Worm (Caenorhabditis elegans) whole organism, L4 larva: ENCODE measurements around the gene Y54F10AM.11.

ENCODE experiments used
- F37D6.2 ChIP-seq: sonication (generic microtip); optimal IDR thresholded peaks from 2 replicates; lab custom pipeline; 2016; ENCODE audit warnings: mild to moderate bottlenecking, missing genetic modification characterization, missing compliant biosample characterization
- F49E8.2 ChIP-seq: sonication (generic microtip); optimal IDR thresholded peaks from 2 replicates; lab custom pipeline; 2016; ENCODE audit warnings: missing compliant biosample characterization, mild to moderate bottlenecking, missing genetic modification characterization, borderline replicate concordance
- T26A8.4 ChIP-seq: fragments of 200-800 bp; sonication (Bioruptor generic); IDR thresholded peaks from 2 replicates; pipeline ENCODE4 v1.3.6; 2022; ENCODE audit warnings: missing genetic modification characterization, missing compliant biosample characterization
- ZK546.5 ChIP-seq, 2 experiments: sonication (generic microtip); optimal IDR thresholded peaks; 2 replicates each; lab custom pipeline; 2017; ENCODE audit warnings: missing biosample characterization in 2 of 2, missing genetic modification characterization in 2 of 2
- aha-1 ChIP-seq: fragments of 150-350 bp; peaks from one replicate; lab custom pipeline; 2014; ENCODE audit warnings: missing biosample characterization, missing genetic modification characterization
- aly-2 ChIP-seq: sonication (generic microtip); optimal IDR thresholded peaks from 2 replicates; lab custom pipeline; 2018; ENCODE audit warnings: missing biosample characterization, missing genetic modification characterization
- arid-1 ChIP-seq: fragments of 200-800 bp; sonication (Bioruptor generic); conservative IDR thresholded peaks from 2 replicates; pipeline ENCODE4 v1.3.6; 2022; ENCODE audit warnings: missing genetic modification reagents, missing genetic modification characterization, missing compliant biosample characterization
- ceh-82 ChIP-seq: sonication (generic microtip); optimal IDR thresholded peaks from 2 replicates; lab custom pipeline; 2017; ENCODE audit warnings: missing biosample characterization, missing genetic modification characterization
- ces-1 ChIP-seq: fragments of 150-350 bp; sonication (generic microtip); optimal IDR thresholded peaks from 4 replicates; lab custom pipeline; 2014; ENCODE audit warnings: missing biosample characterization, missing genetic modification reagents, missing genetic modification characterization
- cey-2 ChIP-seq: sonication (generic microtip); optimal IDR thresholded peaks from 3 replicates; lab custom pipeline; 2017; ENCODE audit warnings: missing genetic modification characterization, mild to moderate bottlenecking, missing compliant biosample characterization, antibody characterized with exemption, borderline replicate concordance; ENCODE audit not compliant: insufficient read depth
- daf-19 ChIP-seq: fragments of 200-800 bp; sonication (Bioruptor generic); conservative IDR thresholded peaks from 2 replicates; pipeline ENCODE4 v1.3.6; 2022; ENCODE audit warnings: missing genetic modification characterization, missing compliant biosample characterization
- duxl-1 ChIP-seq: sonication (generic microtip); optimal IDR thresholded peaks from 2 replicates; lab custom pipeline; 2016; ENCODE audit warnings: mild to moderate bottlenecking, missing genetic modification characterization, moderate library complexity, missing compliant biosample characterization; ENCODE audit not compliant: poor library complexity
- fos-1 ChIP-seq: fragments of 150-350 bp; optimal IDR thresholded peaks from 2 replicates; lab custom pipeline; 2014; ENCODE audit warnings: missing biosample characterization, missing genetic modification characterization
- hlh-30 ChIP-seq: sonication (generic microtip); optimal IDR thresholded peaks from 2 replicates; lab custom pipeline; 2017; ENCODE audit warnings: antibody characterized with exemption, mild to moderate bottlenecking, missing genetic modification characterization, missing compliant biosample characterization; ENCODE audit not compliant: insufficient read depth
- lim-7 ChIP-seq: fragments of 200-800 bp; sonication (Bioruptor generic); IDR thresholded peaks from 2 replicates; pipeline ENCODE4 v1.3.6; 2022; ENCODE audit warnings: missing genetic modification characterization, missing compliant biosample characterization
- lin-13 ChIP-seq: fragments of 150-350 bp; optimal IDR thresholded peaks from 2 replicates; lab custom pipeline; 2014; ENCODE audit warnings: missing biosample characterization, missing genetic modification reagents, missing genetic modification characterization
- lin-15B ChIP-seq: fragments of 150-350 bp; sonication (generic microtip); optimal IDR thresholded peaks from 3 replicates; lab custom pipeline; 2014; ENCODE audit warnings: missing biosample characterization, missing genetic modification characterization
- lin-39 ChIP-seq: fragments of 150-350 bp; optimal IDR thresholded peaks from 2 replicates; lab custom pipeline; 2014; ENCODE audit warnings: missing biosample characterization, missing genetic modification reagents, missing genetic modification characterization
- madf-9 ChIP-seq: fragments of 200-800 bp; sonication (Bioruptor generic); conservative IDR thresholded peaks from 2 replicates; pipeline ENCODE4 v1.3.6; 2022; ENCODE audit warnings: missing genetic modification reagents, missing genetic modification characterization, missing compliant biosample characterization
- mdt-29 ChIP-seq: fragments of 200-800 bp; sonication (Bioruptor generic); IDR thresholded peaks from 2 replicates; pipeline ENCODE4 v1.3.6; 2022; ENCODE audit warnings: missing genetic modification reagents, missing genetic modification characterization, missing compliant biosample characterization
- mep-1 ChIP-seq: fragments of 150-350 bp; sonication (generic microtip); optimal IDR thresholded peaks from 3 replicates; lab custom pipeline; 2014; ENCODE audit warnings: missing biosample characterization, missing genetic modification characterization
- mes-2 ChIP-seq: sonication (generic microtip); optimal IDR thresholded peaks from 2 replicates; lab custom pipeline; 2016; ENCODE audit warnings: missing genotype, mild to moderate bottlenecking, missing genetic modification characterization, missing compliant biosample characterization; ENCODE audit not compliant: poor library complexity, severe bottlenecking
- mxl-2 ChIP-seq: fragments of 200-800 bp; sonication (Bioruptor generic); conservative IDR thresholded peaks from 2 replicates; pipeline ENCODE4 v1.3.6; 2022; ENCODE audit warnings: missing genetic modification reagents, missing genetic modification characterization, missing compliant biosample characterization
- mxl-3 ChIP-seq: fragments of 200-800 bp; sonication (Bioruptor generic); optimal IDR thresholded peaks from 2 replicates; lab custom pipeline; 2018; ENCODE audit warnings: mild to moderate bottlenecking, missing genetic modification characterization, missing compliant biosample characterization
- nhr-10 ChIP-seq: fragments of 150-350 bp; optimal IDR thresholded peaks from 2 replicates; lab custom pipeline; 2014; ENCODE audit warnings: missing biosample characterization, missing genetic modification characterization
- nhr-102 ChIP-seq: sonication (generic microtip); optimal IDR thresholded peaks from 2 replicates; lab custom pipeline; 2016; ENCODE audit warnings: mild to moderate bottlenecking, missing genetic modification characterization, moderate library complexity, missing compliant biosample characterization
- nhr-111 ChIP-seq: fragments of 200-800 bp; sonication (Bioruptor generic); optimal IDR thresholded peaks from 2 replicates; lab custom pipeline; 2018; ENCODE audit warnings: mild to moderate bottlenecking, missing genetic modification characterization, missing compliant biosample characterization
- nhr-237 ChIP-seq: sonication (generic microtip); optimal IDR thresholded peaks from 2 replicates; lab custom pipeline; 2017; ENCODE audit warnings: missing biosample characterization, missing genetic modification characterization
- nhr-6 ChIP-seq: fragments of 150-350 bp; optimal IDR thresholded peaks from 2 replicates; lab custom pipeline; 2014; ENCODE audit warnings: missing biosample characterization, missing genetic modification characterization
- nhr-77 ChIP-seq: fragments of 150-350 bp; optimal IDR thresholded peaks from 2 replicates; lab custom pipeline; 2014; ENCODE audit warnings: missing biosample characterization, missing genetic modification characterization
- saeg-2 ChIP-seq: fragments of 200-800 bp; sonication (Bioruptor generic); IDR thresholded peaks from 2 replicates; pipeline ENCODE4 v1.3.6; 2022; ENCODE audit warnings: missing genetic modification reagents, missing genetic modification characterization, missing compliant biosample characterization
- set-16 ChIP-seq: fragments of 200-800 bp; sonication (Bioruptor generic); IDR thresholded peaks from 2 replicates; pipeline ENCODE4 v1.3.6; 2022; ENCODE audit warnings: missing genetic modification reagents, missing genetic modification characterization, missing compliant biosample characterization
- skn-1 ChIP-seq: fragments of 150-350 bp; optimal IDR thresholded peaks from 2 replicates; lab custom pipeline; 2014; ENCODE audit warnings: missing biosample characterization, missing genetic modification characterization
- snpc-1.2 ChIP-seq: fragments of 200-800 bp; sonication (Bioruptor generic); IDR thresholded peaks from 2 replicates; pipeline ENCODE4 v1.3.6; 2022; ENCODE audit warnings: missing genetic modification reagents, missing genetic modification characterization, missing compliant biosample characterization
- snpc-4 ChIP-seq: fragments of 150-350 bp; optimal IDR thresholded peaks from 2 replicates; lab custom pipeline; 2014; ENCODE audit warnings: missing biosample characterization, missing genetic modification characterization
- spr-1 ChIP-seq: sonication (generic microtip); optimal IDR thresholded peaks from 2 replicates; lab custom pipeline; 2016; ENCODE audit warnings: mild to moderate bottlenecking, missing genetic modification characterization, missing compliant biosample characterization
- unc-39 ChIP-seq: sonication (generic microtip); optimal IDR thresholded peaks from 2 replicates; lab custom pipeline; 2017; ENCODE audit warnings: missing biosample characterization, missing genetic modification characterization
- zip-2 ChIP-seq: fragments of 150-350 bp; optimal IDR thresholded peaks from 2 replicates; lab custom pipeline; 2014; ENCODE audit warnings: missing biosample characterization, missing genetic modification characterization
- ztf-11 ChIP-seq: fragments of 150-350 bp; optimal IDR thresholded peaks from 2 replicates; lab custom pipeline; 2014; ENCODE audit warnings: missing biosample characterization, missing genetic modification characterization

Y54F10AM.11 gene

DNA sequence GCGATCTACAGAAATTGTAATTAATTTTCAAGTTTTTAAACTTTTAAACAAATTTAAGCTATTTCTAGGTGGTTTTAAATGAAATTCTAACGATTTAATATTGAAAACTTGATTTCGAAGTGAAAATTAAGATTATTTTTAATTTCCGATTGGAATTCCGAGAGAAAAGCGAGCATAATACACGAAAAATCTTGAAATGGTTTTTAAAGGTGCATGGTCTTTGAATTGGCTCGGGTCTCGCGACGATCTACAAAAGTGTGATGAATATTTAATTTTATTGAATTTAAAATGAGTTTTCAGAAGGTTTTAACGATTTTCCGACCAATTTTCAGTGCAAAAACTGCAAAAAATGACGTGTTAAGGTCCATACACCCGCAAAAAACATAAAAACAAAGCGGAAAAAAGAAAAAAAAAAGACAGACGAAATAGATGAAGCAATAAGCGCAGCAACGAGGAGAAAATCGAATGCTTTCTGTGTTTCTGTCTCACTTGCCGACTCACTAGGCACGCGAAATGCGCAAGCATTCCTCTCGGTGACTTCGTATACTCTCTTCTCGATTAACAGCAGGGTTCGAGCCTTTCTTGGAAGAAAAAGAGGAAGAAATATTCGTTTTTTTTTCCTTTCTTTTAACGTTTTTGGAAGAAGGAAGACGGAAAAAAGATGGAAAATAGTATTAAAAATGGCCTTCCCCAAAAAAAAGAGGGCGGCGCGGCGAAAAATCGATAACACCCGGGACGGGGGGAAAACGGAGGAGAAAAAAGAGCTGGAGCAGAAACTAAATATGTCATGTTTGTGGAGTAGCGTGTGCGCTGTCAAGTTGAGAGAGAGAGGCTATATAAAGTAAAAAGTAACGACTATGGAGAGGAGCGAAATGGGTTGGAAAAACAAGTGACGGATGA, 12.8 kb upstream of the Y54F10AM.11 start (continued):
- TF ChIP-seq nhr-111 (GFP tag; lab: Kevin White, UChicago) (no peak), lin-15B (tag; lab: Kevin White, UChicago) (no peak), ceh-82 (tag; lab: Kevin White, UChicago) (no peak), unc-39 (tag; lab: Kevin White, UChicago) (no peak), spr-1 (tag; lab: Kevin White, UChicago) (peak; percentile 6), nhr-102 (tag; lab: Kevin White, UChicago) (no peak), nhr-237 (tag; lab: Kevin White, UChicago) (no peak), cey-2 (tag; lab: Kevin White, UChicago) (no peak), lin-39 (tag; lab: Kevin White, UChicago) (no peak), mdt-29 (GFP tag; lab: Robert Waterston, UW) (no peak), arid-1 (GFP tag; lab: Robert Waterston, UW) (no peak), aly-2 (no peak), snpc-4 (tag; lab: Kevin White, UChicago) (no peak), nhr-77 (tag; lab: Kevin White, UChicago) (peak; percentile 5), F49E8.2 (tag; lab: Kevin White, UChicago) (no peak), mes-2 (tag; lab: Kevin White, UChicago) (peak; percentile 39), daf-19 (GFP tag; lab: Robert Waterston, UW) (no peak), lim-7 (no peak), ZK546.5 (tag; optimal IDR thresholded peaks at IDR 0.05; lab: Kevin White, UChicago) (no peak), madf-9 (no peak), mxl-3 (GFP tag; lab: Kevin White, UChicago) (no peak)

DNA sequence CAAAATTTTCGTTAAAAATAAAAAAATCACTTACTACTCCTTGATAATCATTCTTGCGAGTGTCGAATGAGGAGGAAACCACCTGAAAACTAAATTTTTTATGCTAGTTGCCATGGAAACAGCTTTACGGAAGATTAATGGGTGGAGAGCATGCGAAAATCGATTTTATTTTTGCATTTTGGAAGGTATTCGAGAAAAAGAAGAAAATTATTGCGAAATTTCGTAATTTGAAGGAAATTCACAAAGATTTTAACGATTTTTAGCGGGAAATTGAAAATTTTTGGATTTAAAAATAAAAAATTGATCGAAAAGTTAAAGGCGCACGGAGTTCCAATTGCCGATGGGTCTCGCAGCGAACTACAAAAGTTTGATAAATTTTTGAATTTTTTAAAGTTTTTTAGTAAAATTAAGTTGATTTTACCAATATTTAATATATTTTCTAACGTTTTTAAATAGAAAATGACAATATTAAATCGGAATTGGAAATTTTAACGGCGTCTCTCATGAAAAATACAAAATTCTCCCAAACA, 11.9 kb upstream of the Y54F10AM.11 start, which contains the start of gene Y54F10AR.1:
TSS of gene Y54F10AR.1 (minus strand) at position 51 of the 530 bp plus-strand sequence.
- TF ChIP-seq F37D6.2 (tag; lab: Kevin White, UChicago) (no peak), fos-1 (tag; lab: Kevin White, UChicago) (no peak), aha-1 (tag; lab: Kevin White, UChicago) (no peak), nhr-111 (GFP tag; lab: Kevin White, UChicago) (no peak), ZK546.5 (tag; optimal IDR thresholded peaks at IDR 0.05; lab: Kevin White, UChicago) (no peak), mes-2 (tag; lab: Kevin White, UChicago) (no peak), nhr-6 (tag; lab: Kevin White, UChicago) (no peak), mxl-2 (GFP tag; lab: Robert Waterston, UW) (no peak), mxl-3 (GFP tag; lab: Kevin White, UChicago) (no peak)

DNA sequence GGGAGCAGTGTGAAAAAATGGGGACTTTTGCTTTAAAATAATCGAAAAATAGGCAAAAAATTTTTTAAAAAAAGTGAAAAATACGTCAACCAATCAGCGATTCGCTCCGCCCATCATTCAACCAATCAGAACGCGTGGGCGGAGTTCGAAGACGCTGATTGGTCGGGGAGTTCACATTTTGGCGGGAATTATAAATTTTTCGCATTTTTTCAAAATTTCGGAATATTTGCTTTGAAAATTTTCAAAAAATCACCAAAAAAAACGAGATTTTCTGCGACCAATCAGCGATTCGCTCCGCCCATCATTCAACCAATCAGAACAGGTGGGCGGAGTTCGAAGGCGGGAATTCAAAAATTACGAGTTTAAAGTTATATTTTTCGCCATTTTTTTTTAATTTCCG, 8.6 kb upstream of the Y54F10AM.11 start:
- TF ChIP-seq lin-13 (GFP tag; lab: Kevin White, UChicago) (no peak), ztf-11 (tag; lab: Kevin White, UChicago) (no peak), duxl-1 (tag; lab: Kevin White, UChicago) (no peak), hlh-30 (tag; lab: Kevin White, UChicago) (no peak), zip-2 (no peak), ces-1 (GFP tag; lab: Kevin White, UChicago) (no peak), skn-1 (tag; lab: Kevin White, UChicago) (no peak), T26A8.4 (GFP tag; lab: Robert Waterston, UW) (no peak), saeg-2 (GFP tag; lab: Robert Waterston, UW) (no peak), snpc-1.2 (GFP tag; lab: Robert Waterston, UW) (no peak), daf-19 (GFP tag; lab: Robert Waterston, UW) (no peak), set-16 (GFP tag; lab: Robert Waterston, UW) (no peak), nhr-237 (tag; lab: Kevin White, UChicago) (no peak), aly-2 (no peak), mep-1 (tag; lab: Kevin White, UChicago) (no peak), arid-1 (GFP tag; lab: Robert Waterston, UW) (no peak), nhr-10 (tag; lab: Kevin White, UChicago) (no peak)
